Fruit fly (Drosophila melanogaster): Measurements from ENCODE around the gene Hr83.

Gene Hr83

DNA sequence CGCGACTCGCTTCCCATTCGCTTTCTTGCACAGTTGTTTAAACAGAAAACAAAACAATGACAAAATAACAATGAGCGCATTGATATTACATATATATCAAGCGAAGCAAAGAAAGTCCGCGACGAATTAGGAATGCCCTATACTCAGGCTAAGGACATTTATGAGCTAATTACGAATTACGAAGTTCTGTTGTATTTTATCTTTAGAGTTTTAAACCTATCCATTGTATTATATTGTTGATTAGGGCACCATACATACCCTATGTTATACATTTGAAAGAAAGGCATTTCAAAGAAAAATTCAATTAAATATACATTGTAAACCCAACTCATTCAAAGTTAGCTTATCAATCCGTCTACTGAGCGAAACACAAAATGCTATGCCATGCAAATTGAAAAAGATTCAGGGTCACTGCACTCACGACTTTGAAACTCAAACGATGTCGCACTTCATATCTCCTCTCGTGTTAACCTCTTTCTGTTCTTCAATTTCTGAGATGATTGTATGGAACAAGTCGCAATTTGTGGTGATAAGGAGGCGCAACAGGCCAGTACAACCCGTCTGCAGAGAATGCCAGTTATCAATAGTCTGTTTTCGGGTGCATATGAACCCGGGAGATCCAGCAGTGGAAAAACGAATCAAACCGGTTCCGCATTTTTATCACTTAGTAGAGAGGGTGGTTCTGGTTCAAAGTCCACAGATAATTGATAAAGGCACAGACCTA, 46.7 kb downstream of the Hr83 start:
- TF ChIP-seq Crg-1 (GFP tag; optimal IDR thresholded peaks at IDR 0.05) (no peak), kay (GFP tag; ENCODE audit: borderline replicate concordance) (peak; percentile 58), pad (GFP tag; optimal IDR thresholded peaks at IDR 0.05) (no peak), tj (GFP tag; optimal IDR thresholded peaks at IDR 0.05) (peak; percentile 12), CG1620 (GFP tag; optimal IDR thresholded peaks at IDR 0.05) (no peak), bab1 (GFP tag; optimal IDR thresholded peaks at IDR 0.05) (peak; percentile 1), cnc (optimal IDR thresholded peaks at IDR 0.05) (no peak)

DNA sequence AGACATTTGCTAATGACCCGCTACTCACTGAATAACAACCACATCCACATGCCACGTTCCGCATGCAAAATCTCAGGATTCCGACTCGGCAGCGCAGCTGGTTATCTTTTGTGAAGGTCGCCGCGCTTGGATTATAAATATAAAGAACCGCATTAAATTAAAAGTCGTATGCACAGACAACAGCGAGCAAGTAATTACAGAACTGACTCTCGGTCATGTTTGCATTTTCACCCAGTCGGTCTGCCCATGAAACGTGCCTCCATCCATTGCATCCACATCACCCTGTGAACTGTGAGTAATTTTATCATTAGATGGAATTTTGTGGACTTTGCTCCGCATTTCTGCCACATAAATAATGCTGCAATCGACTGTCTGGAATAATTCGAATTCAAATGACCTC, 47.6 kb downstream of the Hr83 start:
- TF ChIP-seq pad (GFP tag; optimal IDR thresholded peaks at IDR 0.05) (no peak), tj (GFP tag; optimal IDR thresholded peaks at IDR 0.05) (no peak), Crg-1 (GFP tag; optimal IDR thresholded peaks at IDR 0.05) (no peak), Mnt (GFP tag; optimal IDR thresholded peaks at IDR 0.05) (no peak), CG11617 (GFP tag; optimal IDR thresholded peaks at IDR 0.05) (no peak), CG14711 (tag; optimal IDR thresholded peaks at IDR 0.05) (no peak), cic (GFP tag; optimal IDR thresholded peaks at IDR 0.05) (no peak), Hr96 (GFP tag; optimal IDR thresholded peaks at IDR 0.05) (no peak)

DNA sequence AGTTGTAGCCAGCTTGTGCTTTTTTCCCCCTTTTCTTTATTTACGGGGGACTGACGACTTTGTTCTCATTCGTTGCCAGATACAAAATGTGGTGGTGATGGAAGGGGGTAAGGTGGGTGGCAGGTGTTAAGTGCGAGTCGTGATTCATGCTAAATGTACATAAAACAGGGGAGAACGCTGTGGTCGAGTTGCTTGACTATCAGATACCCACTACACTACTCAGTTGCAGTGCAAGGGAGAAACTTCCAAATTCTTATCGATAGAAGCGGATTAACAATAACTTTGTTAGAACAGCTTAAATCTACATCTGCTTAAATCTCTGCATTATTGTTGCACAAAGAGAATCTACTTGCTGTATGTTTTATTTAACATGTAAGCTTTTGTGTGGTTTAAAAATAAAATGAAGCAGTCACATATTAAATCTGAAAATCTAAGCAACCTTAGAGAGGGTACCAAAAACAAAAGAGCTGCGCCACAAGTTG, 48.6 kb downstream of the Hr83 start:
- TF ChIP-seq cic (GFP tag; optimal IDR thresholded peaks at IDR 0.05) (no peak), cnc (optimal IDR thresholded peaks at IDR 0.05) (no peak), pad (GFP tag; optimal IDR thresholded peaks at IDR 0.05) (peak; percentile 26), Hr96 (GFP tag; optimal IDR thresholded peaks at IDR 0.05) (peak; percentile 32), ovo (GFP tag; optimal IDR thresholded peaks at IDR 0.05) (no peak), CG7045 (GFP tag; optimal IDR thresholded peaks at IDR 0.05) (peak; percentile 58), CG5204 (GFP tag; optimal IDR thresholded peaks at IDR 0.05) (peak; percentile 67), CG14711 (tag; optimal IDR thresholded peaks at IDR 0.05) (peak; percentile 24), CG33017 (tag; optimal IDR thresholded peaks at IDR 0.05) (peak; percentile 31), CG1620 (GFP tag; optimal IDR thresholded peaks at IDR 0.05) (peak; percentile 2), CG7101 (tag; optimal IDR thresholded peaks at IDR 0.05) (peak; percentile 63), kay (GFP tag; ENCODE audit: borderline replicate concordance) (peak; percentile 98), tj (GFP tag; optimal IDR thresholded peaks at IDR 0.05) (peak; percentile 41), Crg-1 (GFP tag; optimal IDR thresholded peaks at IDR 0.05) (no peak), Clk (GFP tag; optimal IDR thresholded peaks at IDR 0.05) (no peak), Mnt (GFP tag; optimal IDR thresholded peaks at IDR 0.05) (no peak), bab1 (GFP tag; optimal IDR thresholded peaks at IDR 0.05) (peak; percentile 10), CG12768 (GFP tag; optimal IDR thresholded peaks at IDR 0.05) (peak; percentile 32), toe (GFP tag; optimal IDR thresholded peaks at IDR 0.05) (no peak), CG11617 (GFP tag; optimal IDR thresholded peaks at IDR 0.05) (peak; percentile 62)

DNA sequence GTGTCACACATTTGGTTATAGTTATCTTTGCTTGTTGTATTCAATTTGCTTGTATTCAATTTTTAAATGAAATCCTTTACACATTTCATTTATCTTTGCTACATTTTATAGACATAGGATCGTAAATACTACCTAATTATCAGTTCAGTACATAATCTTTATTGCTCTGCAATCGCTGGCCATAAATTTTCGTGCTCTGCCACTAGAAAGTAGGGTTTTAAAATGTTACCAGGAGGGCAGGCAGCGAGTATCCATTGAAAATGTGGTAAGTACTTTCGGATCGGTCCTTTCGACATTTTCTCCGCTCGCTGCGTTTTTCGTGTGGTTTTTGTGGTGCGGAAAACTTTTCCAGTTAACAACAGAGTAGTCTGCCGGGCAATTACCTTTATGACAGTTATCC, 50.2 kb downstream of the Hr83 start:
- TF ChIP-seq tj (GFP tag; optimal IDR thresholded peaks at IDR 0.05) (peak; percentile 6), CG12768 (GFP tag; optimal IDR thresholded peaks at IDR 0.05) (no peak)

DNA sequence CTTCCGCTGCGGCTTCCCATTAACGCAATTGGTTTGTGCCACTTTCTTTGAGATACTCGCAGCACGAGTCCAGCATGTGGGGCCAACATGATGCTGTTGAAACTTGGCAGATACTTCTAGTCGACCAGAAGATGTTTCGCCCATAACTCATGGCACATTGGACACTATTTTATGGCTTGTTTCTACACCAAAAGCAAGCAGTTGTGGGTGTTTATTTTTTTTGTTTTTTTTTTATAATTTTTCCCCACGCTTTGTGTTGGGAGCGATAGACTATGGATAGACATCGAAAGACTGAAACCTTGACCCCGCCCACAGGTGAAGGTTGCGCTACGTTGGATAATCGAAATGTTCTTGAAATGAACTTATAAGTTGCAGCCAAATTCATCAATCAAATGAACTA, 50.7 kb downstream of the Hr83 start:
- TF ChIP-seq CG5204 (GFP tag; optimal IDR thresholded peaks at IDR 0.05) (no peak), Hr96 (GFP tag; optimal IDR thresholded peaks at IDR 0.05) (no peak), Clk (GFP tag; optimal IDR thresholded peaks at IDR 0.05) (no peak), bab1 (GFP tag; optimal IDR thresholded peaks at IDR 0.05) (no peak), CG12768 (GFP tag; optimal IDR thresholded peaks at IDR 0.05) (no peak), CG33017 (tag; optimal IDR thresholded peaks at IDR 0.05) (no peak), CG7045 (GFP tag; optimal IDR thresholded peaks at IDR 0.05) (no peak)

Measured in whole organism, adult.